Fruit fly (Drosophila melanogaster): ENCODE measurements around the gene CG13044.

DNA sequence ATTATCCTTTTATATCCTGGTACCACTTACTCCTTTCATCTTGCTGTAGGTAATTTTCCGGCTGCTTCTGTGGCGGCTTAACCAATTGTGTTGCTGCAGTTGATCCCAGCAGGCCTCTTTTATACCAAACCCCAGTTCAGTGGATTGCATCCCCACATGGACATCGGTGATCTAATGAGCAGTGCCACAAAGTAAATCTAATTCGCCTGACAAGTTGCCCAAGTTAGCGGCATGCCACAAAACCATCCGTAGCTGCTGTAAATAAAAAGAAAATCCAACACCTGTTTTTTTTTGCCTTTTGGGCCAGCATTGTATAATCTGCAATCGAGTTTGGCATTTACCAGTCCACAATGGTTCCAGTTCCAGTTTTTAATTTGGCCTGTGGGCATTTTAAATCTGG is 23.8 kb downstream of the CG13044 start, which contains the start of gene CG13050:
- TF ChIP-seq CG15336 (GFP tag; IDR thresholded peaks at IDR 0.05), result no peak
- no peak for TF ChIP-seq CG9139 (GFP tag; optimal IDR thresholded peaks at IDR 0.05)
- no peak for TF ChIP-seq CG6808 (GFP tag; optimal IDR thresholded peaks at IDR 0.05)

Data from whole organism, prepupa.